Fruit fly (Drosophila melanogaster) whole organism, prepupa: ENCODE data around the gene CG11999.

Experiments used
- CG11294 ChIP-seq: fragments of 200-800 bp; sonication (Bioruptor generic); IDR thresholded peaks from 2 replicates; pipeline ENCODE4 v1.3.6; 2022; ENCODE audit warnings: missing biosample characterization, missing genetic modification characterization
- CG3032 ChIP-seq: fragments of 200-800 bp; optimal IDR thresholded peaks from 2 replicates; lab custom pipeline; 2019; ENCODE audit warnings: missing biosample characterization, mild to moderate bottlenecking, missing genetic modification characterization, moderate library complexity
- CG8119 ChIP-seq: fragments of 200-800 bp; sonication (Bioruptor generic); IDR thresholded peaks from 3 replicates; pipeline ENCODE4 v1.3.6; 2022; ENCODE audit warnings: missing biosample characterization, missing genetic modification characterization
- Gug ChIP-seq: fragments of 200-800 bp; sonication (Bioruptor generic); IDR thresholded peaks from 2 replicates; pipeline ENCODE4 v1.3.6; 2022; ENCODE audit warnings: missing biosample characterization, missing genetic modification characterization
- Hr39 ChIP-seq: fragments of 200-800 bp; sonication (Bioruptor generic); optimal IDR thresholded peaks from 2 replicates; lab custom pipeline; 2016; ENCODE audit warnings: missing biosample characterization, missing genetic modification characterization
- achi ChIP-seq: fragments of 200-800 bp; sonication (Bioruptor generic); optimal IDR thresholded peaks from 3 replicates; lab custom pipeline; 2016; ENCODE audit warnings: missing biosample characterization, missing genetic modification characterization
- dac ChIP-seq: fragments of 200-800 bp; sonication (Bioruptor generic); optimal IDR thresholded peaks from 2 replicates; lab custom pipeline; 2017; ENCODE audit warnings: missing biosample characterization, mild to moderate bottlenecking, missing genetic modification characterization
- eg ChIP-seq: fragments of 200-800 bp; sonication (Bioruptor generic); IDR thresholded peaks from 3 replicates; pipeline ENCODE4 v1.3.6; 2022; ENCODE audit warnings: missing biosample characterization, missing genetic modification characterization
- spab ChIP-seq: fragments of 200-800 bp; sonication (Bioruptor generic); optimal IDR thresholded peaks from 2 replicates; lab custom pipeline; 2017; ENCODE audit warnings: missing biosample characterization, mild to moderate bottlenecking, missing genetic modification characterization, missing genetic modification reagents
- topi ChIP-seq: fragments of 200-800 bp; sonication (Bioruptor generic); optimal IDR thresholded peaks from 3 replicates; lab custom pipeline; 2016; ENCODE audit warnings: missing biosample characterization, missing genetic modification characterization

- TF ChIP-seq CG3032 (no peak), achi (no peak), spab (GFP tag; lab: Kevin White, UChicago) (no peak), CG11294 (GFP tag; lab: Robert Waterston, UW) (no peak), eg (GFP tag; lab: Robert Waterston, UW) (no peak), Gug (GFP tag; lab: Robert Waterston, UW) (no peak), dac (GFP tag; lab: Kevin White, UChicago) (no peak), Hr39 (GFP tag; lab: Kevin White, UChicago) (no peak), CG8119 (no peak), topi (GFP tag; lab: Kevin White, UChicago) (no peak)
Measured at dm6 chr3R:5369490-5370001, 15.0 kb upstream of the CG11999 start, which contains the start of the genes CG31542 and CG34277.
